Worm (Caenorhabditis elegans) whole organism, early embryonic: ENCODE data around the gene mbl-1.

ENCODE experiments used
- B0310.2 ChIP-seq: sonication (generic microtip); optimal IDR thresholded peaks from 2 replicates; lab custom pipeline; 2016; ENCODE audit warnings: mild to moderate bottlenecking, missing genetic modification characterization, missing compliant biosample characterization
- F13C5.2 ChIP-seq: sonication (generic microtip); optimal IDR thresholded peaks from 2 replicates; lab custom pipeline; 2017; ENCODE audit warnings: mild to moderate bottlenecking, missing genetic modification characterization, inconsistent platforms, missing compliant biosample characterization
- aly-1 ChIP-seq: sonication (generic microtip); optimal IDR thresholded peaks from 2 replicates; lab custom pipeline; 2016; ENCODE audit warnings: missing genetic modification characterization, missing compliant biosample characterization
- ama-1 ChIP-seq: fragments of 150-350 bp; optimal IDR thresholded peaks from 2 replicates; lab custom pipeline; 2014
- ceh-13 ChIP-seq: fragments of 200-800 bp; sonication (Bioruptor generic); optimal IDR thresholded peaks from 2 replicates; lab custom pipeline; 2018; ENCODE audit warnings: mild to moderate bottlenecking, missing genetic modification characterization, missing compliant biosample characterization
- ceh-36 ChIP-seq: sonication (generic microtip); optimal IDR thresholded peaks from 2 replicates; lab custom pipeline; 2016; ENCODE audit warnings: missing genetic modification characterization, inconsistent platforms, missing compliant biosample characterization
- ets-7 ChIP-seq: sonication (generic microtip); optimal IDR thresholded peaks from 2 replicates; lab custom pipeline; 2016; ENCODE audit warnings: missing genotype, missing genetic modification characterization, missing compliant biosample characterization
- flt-1 ChIP-seq: fragments of 200-800 bp; sonication (Bioruptor generic); IDR thresholded peaks from 2 replicates; pipeline ENCODE4 v1.3.6; 2022; ENCODE audit warnings: missing genetic modification characterization, missing compliant biosample characterization
- hmbx-1 ChIP-seq: sonication (generic microtip); optimal IDR thresholded peaks from 2 replicates; lab custom pipeline; 2016; ENCODE audit warnings: mild to moderate bottlenecking, missing genetic modification characterization, missing compliant biosample characterization
- hmg-4 ChIP-seq: fragments of 200-800 bp; sonication (Bioruptor generic); optimal IDR thresholded peaks from 2 replicates; lab custom pipeline; 2018; ENCODE audit warnings: mild to moderate bottlenecking, missing genetic modification characterization, missing compliant biosample characterization
- hnd-1 ChIP-seq: sonication (generic microtip); optimal IDR thresholded peaks from 2 replicates; lab custom pipeline; 2016; ENCODE audit warnings: missing genetic modification characterization, missing compliant biosample characterization
- pes-1 ChIP-seq: fragments of 200-800 bp; sonication (Bioruptor generic); IDR thresholded peaks from 2 replicates; pipeline ENCODE4 v1.3.6; 2022; ENCODE audit warnings: missing genetic modification reagents, missing genetic modification characterization, missing compliant biosample characterization
- scrt-1 ChIP-seq: fragments of 200-800 bp; sonication (Bioruptor generic); IDR thresholded peaks from 2 replicates; pipeline ENCODE4 v1.3.6; 2022; ENCODE audit warnings: missing genetic modification characterization, missing compliant biosample characterization
- sea-1 ChIP-seq: fragments of 200-800 bp; sonication (Bioruptor generic); conservative IDR thresholded peaks from 2 replicates; pipeline ENCODE4 v1.3.6; 2022; ENCODE audit warnings: missing genetic modification characterization, missing compliant biosample characterization
- tbx-11 ChIP-seq: fragments of 200-800 bp; sonication (Bioruptor generic); IDR thresholded peaks from 2 replicates; pipeline ENCODE4 v1.3.6; 2022; ENCODE audit warnings: missing genetic modification characterization, missing compliant biosample characterization
- tbx-37 ChIP-seq: fragments of 200-800 bp; sonication (Bioruptor generic); conservative IDR thresholded peaks from 2 replicates; pipeline ENCODE4 v1.3.6; 2022; ENCODE audit warnings: missing genetic modification reagents, missing genetic modification characterization, missing compliant biosample characterization
- tra-4 ChIP-seq: sonication (generic microtip); optimal IDR thresholded peaks from 2 replicates; lab custom pipeline; 2017; ENCODE audit warnings: missing genetic modification characterization, missing compliant biosample characterization

The mbl-1 gene

ce11 chrX:17019098-17019497 is 40.7 kb downstream of the mbl-1 start:
- TF ChIP-seq tbx-37, result no peak
- TF ChIP-seq aly-1 (tag; lab: Kevin White, UChicago), result no peak
- no peak for TF ChIP-seq B0310.2 (tag; lab: Kevin White, UChicago)
- no peak for TF ChIP-seq ama-1 (lab: Kevin White, UChicago)
- TF ChIP-seq F13C5.2 (tag; lab: Kevin White, UChicago), result no peak
- TF ChIP-seq ceh-36 (tag; lab: Kevin White, UChicago), result no peak
- TF ChIP-seq hnd-1 (tag; lab: Kevin White, UChicago), result no peak
- no peak for TF ChIP-seq scrt-1 (GFP tag; lab: Robert Waterston, UW)
- no peak for TF ChIP-seq hmg-4 (GFP tag; lab: Kevin White, UChicago)
- TF ChIP-seq tbx-11 (GFP tag; lab: Robert Waterston, UW), result no peak
- no peak for TF ChIP-seq ets-7 (tag; lab: Kevin White, UChicago)
- TF ChIP-seq pes-1 (GFP tag; lab: Robert Waterston, UW), result no peak

ce11 chrX:17020858-17021257 is 42.5 kb downstream of the mbl-1 start, which contains the start of gene F35B3.4:
F35B3.4 (minus strand) TSS chrX:17020958.
- TF ChIP-seq tra-4 (tag; lab: Kevin White, UChicago) (no peak), ama-1 (lab: Kevin White, UChicago) (no peak), pes-1 (GFP tag; lab: Robert Waterston, UW) (no peak), ceh-36 (tag; lab: Kevin White, UChicago) (no peak), F13C5.2 (tag; lab: Kevin White, UChicago) (no peak)

- 0 out of 2 replicates have a peak, but pooled peaks have one; percentile 27 for TF ChIP-seq tbx-11 (GFP tag; lab: Robert Waterston, UW)
- TF ChIP-seq aly-1 (tag; lab: Kevin White, UChicago), result peak; percentile 79
- peak; percentile 6 for TF ChIP-seq ets-7 (tag; lab: Kevin White, UChicago)
- TF ChIP-seq sea-1, result no peak
- peak; percentile 24; the same call in 1 of the 2 replicates for TF ChIP-seq flt-1 (GFP tag; lab: Robert Waterston, UW)
- TF ChIP-seq B0310.2 (tag; lab: Kevin White, UChicago), result peak; percentile 53
- TF ChIP-seq hmg-4 (GFP tag; lab: Kevin White, UChicago), result peak; percentile 95
- TF ChIP-seq tra-4 (tag; lab: Kevin White, UChicago), result no peak
- TF ChIP-seq pes-1 (GFP tag; lab: Robert Waterston, UW), result peak; percentile 17; the same call in 1 of the 2 replicates
- TF ChIP-seq hnd-1 (tag; lab: Kevin White, UChicago), result no peak
- TF ChIP-seq tbx-37, result no peak
- TF ChIP-seq F13C5.2 (tag; lab: Kevin White, UChicago), result peak; percentile 65
- TF ChIP-seq ceh-13 (GFP tag; lab: Kevin White, UChicago), result peak; percentile 23
- no peak for TF ChIP-seq scrt-1 (GFP tag; lab: Robert Waterston, UW)
Measured at ce11 chrX:17030169-17030914, 51.9 kb downstream of the mbl-1 start, which contains the start of gene ptrn-1. ptrn-1 (minus strand) TSS chrX:17030219.

- TF ChIP-seq hmbx-1 (tag; lab: Kevin White, UChicago), result no peak
- no peak for TF ChIP-seq F13C5.2 (tag; lab: Kevin White, UChicago)
- no peak for TF ChIP-seq hnd-1 (tag; lab: Kevin White, UChicago)
- no peak for TF ChIP-seq tbx-37
- TF ChIP-seq tra-4 (tag; lab: Kevin White, UChicago), result no peak
- TF ChIP-seq ets-7 (tag; lab: Kevin White, UChicago), result no peak
- no peak for TF ChIP-seq ceh-13 (GFP tag; lab: Kevin White, UChicago)
- TF ChIP-seq sea-1, result no peak
- TF ChIP-seq ceh-36 (tag; lab: Kevin White, UChicago), result no peak
- no peak for TF ChIP-seq ama-1 (lab: Kevin White, UChicago)
- TF ChIP-seq aly-1 (tag; lab: Kevin White, UChicago), result no peak
- no peak for TF ChIP-seq pes-1 (GFP tag; lab: Robert Waterston, UW)
- TF ChIP-seq B0310.2 (tag; lab: Kevin White, UChicago), result no peak
- TF ChIP-seq flt-1 (GFP tag; lab: Robert Waterston, UW), result no peak
- no peak for TF ChIP-seq hmg-4 (GFP tag; lab: Kevin White, UChicago)
- no peak for TF ChIP-seq scrt-1 (GFP tag; lab: Robert Waterston, UW)
- no peak for TF ChIP-seq tbx-11 (GFP tag; lab: Robert Waterston, UW)
Measured at ce11 chrX:17034193-17034592, 55.8 kb downstream of the mbl-1 start.

- no peak for TF ChIP-seq tra-4 (tag; lab: Kevin White, UChicago)
- TF ChIP-seq F13C5.2 (tag; lab: Kevin White, UChicago), result no peak
- TF ChIP-seq tbx-37, result no peak
Measured at ce11 chrX:17034773-17035172, 56.4 kb downstream of the mbl-1 start.

- no peak for TF ChIP-seq ceh-36 (tag; lab: Kevin White, UChicago)
Measured at ce11 chrX:17038616-17039015, 60.2 kb downstream of the mbl-1 start.

ce11 chrX:17041571-17041970 is 63.2 kb downstream of the mbl-1 start:
- TF ChIP-seq hnd-1 (tag; lab: Kevin White, UChicago) (no peak), tra-4 (tag; lab: Kevin White, UChicago) (no peak), B0310.2 (tag; lab: Kevin White, UChicago) (no peak), ceh-13 (GFP tag; lab: Kevin White, UChicago) (no peak), aly-1 (tag; lab: Kevin White, UChicago) (no peak), tbx-37 (no peak), ets-7 (tag; lab: Kevin White, UChicago) (no peak), F13C5.2 (tag; lab: Kevin White, UChicago) (no peak), scrt-1 (GFP tag; lab: Robert Waterston, UW) (no peak), ama-1 (lab: Kevin White, UChicago) (no peak)
